Worm (Caenorhabditis elegans): ENCODE results near the gene K11H12.11.

Gene K11H12.11

ce11 chrIV:657046-657445 lies 13.3 kb downstream of the K11H12.11 start:
- no peak for TF ChIP-seq unc-130 (GFP tag; optimal IDR thresholded peaks at IDR 0.05)
- TF ChIP-seq snpc-3.4 (tag; optimal IDR thresholded peaks at IDR 0.05) = no peak
- 0 out of 2 replicates have a peak, but pooled peaks have one; percentile 50 for TF ChIP-seq ceh-58 (GFP tag; IDR thresholded peaks at IDR 0.05)
- TF ChIP-seq lir-1 (GFP tag; conservative IDR thresholded peaks at IDR 0.05) = no peak
- no peak for TF ChIP-seq akir-1 (GFP tag; optimal IDR thresholded peaks at IDR 0.05)
- no peak for TF ChIP-seq sptf-2 (GFP tag; optimal IDR thresholded peaks at IDR 0.05)
- peak; percentile 14 for TF ChIP-seq repo-1 (tag; optimal IDR thresholded peaks at IDR 0.05)
- TF ChIP-seq D2030.7 (GFP tag; IDR thresholded peaks at IDR 0.05) = no peak
- TF ChIP-seq dpl-1 (GFP tag; optimal IDR thresholded peaks at IDR 0.05) = no peak
- TF ChIP-seq zfh-2 (GFP tag; conservative IDR thresholded peaks at IDR 0.05) = peak; percentile 78
- TF ChIP-seq zim-3 (tag; optimal IDR thresholded peaks at IDR 0.05) = no peak

ce11 chrIV:654526-655440 lies 15.6 kb downstream of the K11H12.11 start, which contains the start of the genes rpl-15 and K11H12.8:
TSS of gene rpl-15 (minus strand) at chrIV:654576.
TSS of gene K11H12.8 (plus strand) at chrIV:655390.
- TF ChIP-seq nhr-80 (tag; optimal IDR thresholded peaks at IDR 0.05) = peak; percentile 99
- peak; percentile 99 for TF ChIP-seq nfyb-1 (GFP tag; IDR thresholded peaks at IDR 0.05)
- peak; percentile 61 for TF ChIP-seq dpff-1 (tag; optimal IDR thresholded peaks at IDR 0.05)
- TF ChIP-seq hlh-12 (tag; optimal IDR thresholded peaks at IDR 0.05) = no peak
- peak; percentile 99 for TF ChIP-seq ZK185.1 (tag; optimal IDR thresholded peaks at IDR 0.05; ENCODE audit: poor library complexity, severe bottlenecking)
- TF ChIP-seq ztf-3 (GFP tag; optimal IDR thresholded peaks at IDR 0.05) = peak; percentile 96
- TF ChIP-seq aptf-3 (GFP tag; IDR thresholded peaks at IDR 0.05) = peak; percentile 77; the same call in 1 of the 2 replicates
- peak; percentile 100 for TF ChIP-seq Y53G8AR.9 (GFP tag; conservative IDR thresholded peaks at IDR 0.05)
- peak; percentile 98 for TF ChIP-seq chd-7 (tag; optimal IDR thresholded peaks at IDR 0.05)
- TF ChIP-seq ztf-25 (GFP tag; IDR thresholded peaks at IDR 0.05) = peak; percentile 99
- TF ChIP-seq zfh-2 (GFP tag; conservative IDR thresholded peaks at IDR 0.05) = peak; percentile 96
- peak; percentile 91 for TF ChIP-seq attf-3 (GFP tag; conservative IDR thresholded peaks at IDR 0.05)
- TF ChIP-seq ekl-4 (GFP tag; IDR thresholded peaks at IDR 0.05) = peak; percentile 99
- TF ChIP-seq ztf-6 (GFP tag; IDR thresholded peaks at IDR 0.05) = peak; percentile 100
- TF ChIP-seq Y67H2A.10 (GFP tag; conservative IDR thresholded peaks at IDR 0.05) = peak; percentile 99
- TF ChIP-seq unc-130 (GFP tag; optimal IDR thresholded peaks at IDR 0.05) = peak; percentile 98
- peak; percentile 88 for TF ChIP-seq ets-4 (GFP tag; optimal IDR thresholded peaks at IDR 0.05)
- peak; percentile 93 for TF ChIP-seq B0035.1 (tag; optimal IDR thresholded peaks at IDR 0.05)
- TF ChIP-seq snpc-3.4 (tag; optimal IDR thresholded peaks at IDR 0.05) = peak; percentile 99
- peak; percentile 47 for TF ChIP-seq rpc-1 (optimal IDR thresholded peaks at IDR 0.05)
- TF ChIP-seq rpc-1 (tag; optimal IDR thresholded peaks at IDR 0.05) = peak; percentile 11
- peak; percentile 95 to 97 for TF ChIP-seq let-607 (tag; optimal IDR thresholded peaks at IDR 0.05)
- TF ChIP-seq ztf-18 (tag; optimal IDR thresholded peaks at IDR 0.05) = peak; percentile 88
- TF ChIP-seq F57C9.4 (tag; optimal IDR thresholded peaks at IDR 0.05) = peak; percentile 95
- peak; percentile 100 for TF ChIP-seq K12H6.12 (tag; optimal IDR thresholded peaks at IDR 0.05)
- TF ChIP-seq ztf-26 (tag; optimal IDR thresholded peaks at IDR 0.05) = peak; percentile 99
- TF ChIP-seq snpc-4 (GFP tag; optimal IDR thresholded peaks at IDR 0.05) = peak; percentile 95
- peak; percentile 95 to 97 (median 96) for TF ChIP-seq snpc-4 (tag; optimal IDR thresholded peaks at IDR 0.05)
- peak; percentile 92 for TF ChIP-seq attf-6 (GFP tag; IDR thresholded peaks at IDR 0.05)
- peak; percentile 64 for TF ChIP-seq mxl-1 (tag; optimal IDR thresholded peaks at IDR 0.05)
- TF ChIP-seq D2030.7 (GFP tag; IDR thresholded peaks at IDR 0.05) = peak; percentile 99
- peak; percentile 97 for TF ChIP-seq cebp-1 (GFP tag; IDR thresholded peaks at IDR 0.05)
- peak; percentile 99 for TF ChIP-seq cebp-1 (tag; optimal IDR thresholded peaks at IDR 0.05)
- TF ChIP-seq lsl-1 (GFP tag; optimal IDR thresholded peaks at IDR 0.05) = peak; percentile 100
- peak; percentile 95 for TF ChIP-seq hmg-1.2 (GFP tag; IDR thresholded peaks at IDR 0.05)
- peak; percentile 94 for TF ChIP-seq snpc-1.1 (tag; optimal IDR thresholded peaks at IDR 0.05; ENCODE audit: insufficient read depth)
- peak; percentile 100 for TF ChIP-seq pbrm-1 (GFP tag; IDR thresholded peaks at IDR 0.05)
- peak; percentile 92 to 95 for TF ChIP-seq rec-8 (tag; optimal IDR thresholded peaks at IDR 0.05)

All from whole organism, young adult.